Worm (Caenorhabditis elegans) whole organism, late embryonic: Measurements from ENCODE around the gene F38B2.2.

Source experiments
- C38D4.7 ChIP-seq: fragments of 200-800 bp; sonication (Bioruptor generic); optimal IDR thresholded peaks from 2 replicates; lab custom pipeline; 2018; ENCODE audit warnings: mild to moderate bottlenecking, missing genetic modification characterization, moderate library complexity, missing compliant biosample characterization
- F13H6.1 ChIP-seq: sonication (generic microtip); optimal IDR thresholded peaks from 2 replicates; lab custom pipeline; 2016; ENCODE audit warnings: missing genetic modification characterization, missing compliant biosample characterization
- K09A11.1 ChIP-seq: sonication (generic microtip); optimal IDR thresholded peaks from 2 replicates; lab custom pipeline; 2017; ENCODE audit warnings: antibody characterized with exemption, mild to moderate bottlenecking, missing genetic modification characterization, missing compliant biosample characterization; ENCODE audit not compliant: insufficient read depth
- T23F11.4 ChIP-seq: fragments of 200-800 bp; sonication (Bioruptor generic); optimal IDR thresholded peaks from 2 replicates; lab custom pipeline; 2018; ENCODE audit warnings: mild to moderate bottlenecking, missing genetic modification characterization, missing compliant biosample characterization
- Y22D7AL.16 ChIP-seq: sonication (generic microtip); optimal IDR thresholded peaks from 2 replicates; lab custom pipeline; 2016; ENCODE audit warnings: missing genetic modification characterization, missing compliant biosample characterization
- ahr-1 ChIP-seq: sonication (generic microtip); optimal IDR thresholded peaks from 2 replicates; lab custom pipeline; 2016; ENCODE audit warnings: missing genetic modification characterization, missing compliant biosample characterization
- ama-1 ChIP-seq: fragments of 150-350 bp; optimal IDR thresholded peaks from 2 replicates; lab custom pipeline; 2014
- ceh-18 ChIP-seq: sonication (generic microtip); optimal IDR thresholded peaks from 2 replicates; lab custom pipeline; 2016; ENCODE audit warnings: missing genetic modification characterization, missing compliant biosample characterization
- ceh-2 ChIP-seq: sonication (generic microtip); optimal IDR thresholded peaks from 2 replicates; lab custom pipeline; 2016; ENCODE audit warnings: missing genotype, missing genetic modification characterization, missing compliant biosample characterization
- ceh-22 ChIP-seq: sonication (generic microtip); optimal IDR thresholded peaks from 2 replicates; lab custom pipeline; 2017; ENCODE audit warnings: missing biosample characterization, missing genetic modification characterization
- ceh-24 ChIP-seq: sonication (generic microtip); optimal IDR thresholded peaks from 2 replicates; lab custom pipeline; 2016; ENCODE audit warnings: mild to moderate bottlenecking, missing genetic modification characterization, missing compliant biosample characterization
- ceh-34 ChIP-seq: sonication (generic microtip); optimal IDR thresholded peaks from 2 replicates; lab custom pipeline; 2016; ENCODE audit warnings: mild to moderate bottlenecking, missing genetic modification characterization, missing compliant biosample characterization
- ceh-45 ChIP-seq: fragments of 200-800 bp; sonication (Bioruptor generic); IDR thresholded peaks from 2 replicates; pipeline ENCODE4 v1.3.6; 2022; ENCODE audit warnings: missing genetic modification reagents, missing genetic modification characterization, missing compliant biosample characterization
- ceh-48 ChIP-seq: sonication (generic microtip); optimal IDR thresholded peaks from 2 replicates; lab custom pipeline; 2016; ENCODE audit warnings: missing genetic modification characterization, inconsistent platforms, missing compliant biosample characterization
- ceh-6 ChIP-seq: fragments of 200-800 bp; sonication (Bioruptor generic); optimal IDR thresholded peaks from 2 replicates; lab custom pipeline; 2018; ENCODE audit warnings: mild to moderate bottlenecking, missing genetic modification characterization, missing compliant biosample characterization
- ceh-9 ChIP-seq: sonication (generic microtip); optimal IDR thresholded peaks from 2 replicates; lab custom pipeline; 2016; ENCODE audit warnings: mild to moderate bottlenecking, missing genetic modification characterization, inconsistent platforms, missing compliant biosample characterization
- che-1 ChIP-seq: sonication (generic microtip); optimal IDR thresholded peaks from 2 replicates; lab custom pipeline; 2016; ENCODE audit warnings: mild to moderate bottlenecking, missing genetic modification characterization, missing compliant biosample characterization
- dmd-4 ChIP-seq: sonication (generic microtip); optimal IDR thresholded peaks from 2 replicates; lab custom pipeline; 2016; ENCODE audit warnings: borderline replicate concordance, missing genetic modification characterization, missing compliant biosample characterization
- dve-1 ChIP-seq: sonication (generic microtip); optimal IDR thresholded peaks from 2 replicates; lab custom pipeline; 2017; ENCODE audit warnings: antibody characterized with exemption, mild to moderate bottlenecking, missing genetic modification characterization, missing compliant biosample characterization
- elt-2 ChIP-seq: sonication (generic microtip); optimal IDR thresholded peaks from 2 replicates; lab custom pipeline; 2016; ENCODE audit warnings: missing genetic modification reagents, missing genetic modification characterization, missing compliant biosample characterization
- elt-4 ChIP-seq: sonication (generic microtip); optimal IDR thresholded peaks from 2 replicates; lab custom pipeline; 2016; ENCODE audit warnings: missing genetic modification characterization, missing compliant biosample characterization
- ets-4 ChIP-seq: sonication (generic microtip); optimal IDR thresholded peaks from 2 replicates; lab custom pipeline; 2016; ENCODE audit warnings: missing genetic modification characterization, missing compliant biosample characterization
- fax-1 ChIP-seq: sonication (generic microtip); optimal IDR thresholded peaks from 2 replicates; lab custom pipeline; 2016; ENCODE audit warnings: missing genotype, missing genetic modification characterization, missing compliant biosample characterization
- gmeb-2 ChIP-seq: sonication (generic microtip); optimal IDR thresholded peaks from 2 replicates; lab custom pipeline; 2016; ENCODE audit warnings: missing genetic modification characterization, inconsistent platforms, missing compliant biosample characterization
- hlh-13 ChIP-seq: fragments of 200-800 bp; sonication (Bioruptor generic); optimal IDR thresholded peaks from 2 replicates; lab custom pipeline; 2018; ENCODE audit warnings: mild to moderate bottlenecking, missing genetic modification characterization, missing compliant biosample characterization
- hlh-15 ChIP-seq: sonication (generic microtip); optimal IDR thresholded peaks from 2 replicates; lab custom pipeline; 2016; ENCODE audit warnings: missing genetic modification characterization, missing compliant biosample characterization
- hlh-6 ChIP-seq: sonication (generic microtip); optimal IDR thresholded peaks from 2 replicates; lab custom pipeline; 2016; ENCODE audit warnings: missing genotype, missing genetic modification characterization, missing compliant biosample characterization
- hlh-8 ChIP-seq: sonication (generic microtip); optimal IDR thresholded peaks from 2 replicates; lab custom pipeline; 2016; ENCODE audit warnings: missing genotype, missing genetic modification characterization, missing compliant biosample characterization
- lim-6 ChIP-seq: sonication (generic microtip); optimal IDR thresholded peaks from 2 replicates; lab custom pipeline; 2016; ENCODE audit warnings: missing genetic modification characterization, missing compliant biosample characterization
- lin-11 ChIP-seq: fragments of 200-800 bp; sonication (Bioruptor generic); optimal IDR thresholded peaks from 2 replicates; lab custom pipeline; 2018; ENCODE audit warnings: mild to moderate bottlenecking, missing genetic modification characterization, missing compliant biosample characterization
- madf-2 ChIP-seq: sonication (generic microtip); optimal IDR thresholded peaks from 2 replicates; lab custom pipeline; 2017; ENCODE audit warnings: missing genetic modification characterization, missing compliant biosample characterization
- nfya-1 ChIP-seq: sonication (generic microtip); optimal IDR thresholded peaks from 2 replicates; lab custom pipeline; 2017; ENCODE audit warnings: missing genetic modification characterization, mild to moderate bottlenecking, missing compliant biosample characterization, antibody characterized with exemption, moderate library complexity
- nhr-232 ChIP-seq: sonication (generic microtip); optimal IDR thresholded peaks from 2 replicates; lab custom pipeline; 2016; ENCODE audit warnings: missing genetic modification characterization, missing compliant biosample characterization
- npax-4 ChIP-seq: sonication (generic microtip); optimal IDR thresholded peaks from 2 replicates; lab custom pipeline; 2016; ENCODE audit warnings: missing genetic modification characterization, missing compliant biosample characterization
- odd-2 ChIP-seq: sonication (generic microtip); optimal IDR thresholded peaks from 2 replicates; lab custom pipeline; 2017; ENCODE audit warnings: antibody characterized with exemption, mild to moderate bottlenecking, missing genetic modification characterization, missing compliant biosample characterization
- pag-3 ChIP-seq: sonication (generic microtip); optimal IDR thresholded peaks from 2 replicates; lab custom pipeline; 2016; ENCODE audit warnings: missing compliant biosample characterization, missing genetic modification characterization, borderline replicate concordance
- pat-9 ChIP-seq: fragments of 200-800 bp; sonication (Bioruptor generic); optimal IDR thresholded peaks from 2 replicates; lab custom pipeline; 2018; ENCODE audit warnings: mild to moderate bottlenecking, missing genetic modification characterization, moderate library complexity, missing compliant biosample characterization
- pha-4 ChIP-seq: fragments of 150-350 bp; optimal IDR thresholded peaks from 2 replicates; lab custom pipeline; 2018; ENCODE audit warnings: missing biosample characterization, missing genetic modification reagents, missing genetic modification characterization
- pqm-1 ChIP-seq: sonication (generic microtip); optimal IDR thresholded peaks from 2 replicates; lab custom pipeline; 2016; ENCODE audit warnings: missing genetic modification characterization, missing compliant biosample characterization
- ref-2 ChIP-seq: sonication (generic microtip); optimal IDR thresholded peaks from 2 replicates; lab custom pipeline; 2016; ENCODE audit warnings: missing genetic modification characterization, missing compliant biosample characterization
- rnt-1 ChIP-seq: sonication (generic microtip); optimal IDR thresholded peaks from 2 replicates; lab custom pipeline; 2016; ENCODE audit warnings: missing genetic modification characterization, missing compliant biosample characterization
- sdc-2 ChIP-seq: sonication (generic microtip); optimal IDR thresholded peaks from 2 replicates; lab custom pipeline; 2016; ENCODE audit warnings: missing genotype, missing genetic modification characterization, missing compliant biosample characterization
- syd-9 ChIP-seq: sonication (generic microtip); optimal IDR thresholded peaks from 2 replicates; lab custom pipeline; 2016; ENCODE audit warnings: mild to moderate bottlenecking, missing genetic modification characterization, moderate library complexity, missing compliant biosample characterization
- tbx-2 ChIP-seq: sonication (generic microtip); optimal IDR thresholded peaks from 2 replicates; lab custom pipeline; 2016; ENCODE audit warnings: missing genetic modification characterization, missing compliant biosample characterization
- tbx-7 ChIP-seq: sonication (generic microtip); optimal IDR thresholded peaks from 2 replicates; lab custom pipeline; 2016; ENCODE audit warnings: missing genotype, missing genetic modification characterization, missing compliant biosample characterization
- ttx-3 ChIP-seq: sonication (generic microtip); optimal IDR thresholded peaks from 2 replicates; lab custom pipeline; 2016; ENCODE audit warnings: missing genetic modification reagents, missing genetic modification characterization, missing compliant biosample characterization
- unc-42 ChIP-seq: sonication (generic microtip); optimal IDR thresholded peaks from 2 replicates; lab custom pipeline; 2016; ENCODE audit warnings: missing genotype, missing genetic modification characterization, missing compliant biosample characterization
- unc-55 ChIP-seq: sonication (generic microtip); optimal IDR thresholded peaks from 2 replicates; lab custom pipeline; 2017; ENCODE audit warnings: missing biosample characterization, missing genetic modification reagents, missing genetic modification characterization
- unc-86 ChIP-seq: sonication (generic microtip); optimal IDR thresholded peaks from 2 replicates; lab custom pipeline; 2016; ENCODE audit warnings: missing genetic modification characterization, missing compliant biosample characterization
- zip-5 ChIP-seq: sonication (generic microtip); optimal IDR thresholded peaks from 2 replicates; lab custom pipeline; 2016; ENCODE audit warnings: missing genetic modification characterization, missing compliant biosample characterization
- ztf-16 ChIP-seq: sonication (generic microtip); optimal IDR thresholded peaks from 2 replicates; lab custom pipeline; 2017; ENCODE audit warnings: missing genetic modification characterization, missing compliant biosample characterization

Gene F38B2.2

DNA sequence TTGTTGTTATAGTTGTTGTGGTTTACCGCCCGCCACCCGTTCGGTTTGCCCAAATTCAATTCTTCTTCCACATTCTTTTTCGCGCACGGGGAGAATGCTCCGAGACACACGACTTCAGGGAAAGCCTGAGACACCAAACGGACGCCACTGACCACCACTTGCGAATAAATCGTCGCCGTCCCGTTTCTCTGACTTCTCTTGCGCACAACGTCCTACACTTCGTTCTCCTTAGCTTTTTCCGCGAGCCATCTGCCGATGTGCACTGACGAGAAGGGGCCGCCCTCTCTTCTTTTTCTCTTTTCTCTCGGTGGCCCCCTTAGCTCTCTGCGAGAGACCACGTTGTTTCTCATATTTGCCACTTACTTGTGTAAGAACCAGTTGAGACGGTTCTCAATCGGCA, 22.1 kb downstream of the F38B2.2 start, which contains the start of gene C03A3.1 (continued):
- peak; percentile 11 for TF ChIP-seq fax-1
- no peak for TF ChIP-seq elt-2 (tag; lab: Kevin White, UChicago)
- TF ChIP-seq tbx-2: peak; percentile 49
- TF ChIP-seq T23F11.4 (GFP tag; lab: Kevin White, UChicago): no peak
- TF ChIP-seq ceh-18 (tag; lab: Kevin White, UChicago): peak; percentile 1
- no peak for TF ChIP-seq zip-5 (tag; lab: Kevin White, UChicago)
- TF ChIP-seq ceh-24: no peak
- no peak for TF ChIP-seq unc-55 (GFP tag; lab: Kevin White, UChicago)
- no peak for TF ChIP-seq unc-86
- TF ChIP-seq pag-3 (tag; lab: Kevin White, UChicago): no peak
- no peak for TF ChIP-seq elt-4 (tag; lab: Kevin White, UChicago)
- no peak for TF ChIP-seq ztf-16 (tag; lab: Kevin White, UChicago)
- TF ChIP-seq ref-2 (tag; lab: Kevin White, UChicago): peak; percentile 16
- TF ChIP-seq pqm-1 (tag; lab: Kevin White, UChicago): no peak
- TF ChIP-seq unc-42 (tag; lab: Kevin White, UChicago): peak; percentile 51
- peak; percentile 49 for TF ChIP-seq rnt-1
- TF ChIP-seq C38D4.7 (GFP tag; lab: Kevin White, UChicago): no peak
- peak; percentile 69 for TF ChIP-seq sdc-2 (tag; lab: Kevin White, UChicago)
- no peak for TF ChIP-seq pha-4 (tag; lab: Kevin White, UChicago)
- no peak for TF ChIP-seq hlh-13 (GFP tag; lab: Kevin White, UChicago)
- no peak for TF ChIP-seq dmd-4 (tag; lab: Kevin White, UChicago)
- TF ChIP-seq madf-2 (tag; lab: Kevin White, UChicago): no peak
- TF ChIP-seq ceh-48 (tag; lab: Kevin White, UChicago): no peak
- TF ChIP-seq pat-9: no peak
- no peak for TF ChIP-seq nfya-1 (tag; lab: Kevin White, UChicago)
- TF ChIP-seq ceh-34 (tag; lab: Kevin White, UChicago): peak; percentile 77
- no peak for TF ChIP-seq ets-4
- TF ChIP-seq nhr-232 (tag; lab: Kevin White, UChicago): peak; percentile 3

- TF ChIP-seq ceh-22 (tag; lab: Kevin White, UChicago) (no peak), npax-4 (tag; lab: Kevin White, UChicago) (no peak), unc-55 (GFP tag; lab: Kevin White, UChicago) (no peak), elt-2 (tag; lab: Kevin White, UChicago) (peak; percentile 74), madf-2 (tag; lab: Kevin White, UChicago) (peak; percentile 56), ahr-1 (tag; lab: Kevin White, UChicago) (no peak), rnt-1 (peak; percentile 31), ceh-34 (tag; lab: Kevin White, UChicago) (peak; percentile 38), lin-11 (tag; lab: Kevin White, UChicago) (peak; percentile 48), gmeb-2 (tag; lab: Kevin White, UChicago) (peak; percentile 46), T23F11.4 (GFP tag; lab: Kevin White, UChicago) (peak; percentile 44), ceh-45 (no peak), hlh-15 (tag; lab: Kevin White, UChicago) (peak; percentile 55), ttx-3 (peak; percentile 55), hlh-8 (tag; lab: Kevin White, UChicago) (no peak), che-1 (tag; lab: Kevin White, UChicago) (peak; percentile 57), hlh-6 (tag; lab: Kevin White, UChicago) (peak; percentile 31), hlh-13 (GFP tag; lab: Kevin White, UChicago) (peak; percentile 24), Y22D7AL.16 (tag; lab: Kevin White, UChicago) (no peak), dve-1 (no peak), ama-1 (lab: Kevin White, UChicago) (no peak), unc-42 (tag; lab: Kevin White, UChicago) (no peak), ceh-9 (no peak), ref-2 (tag; lab: Kevin White, UChicago) (peak; percentile 75), odd-2 (tag; lab: Kevin White, UChicago) (no peak), sdc-2 (tag; lab: Kevin White, UChicago) (peak; percentile 61), syd-9 (tag; lab: Kevin White, UChicago) (peak; percentile 31), pqm-1 (tag; lab: Kevin White, UChicago) (no peak), K09A11.1 (tag; lab: Kevin White, UChicago) (peak; percentile 33), ceh-6 (GFP tag; lab: Kevin White, UChicago) (peak; percentile 68), tbx-7 (no peak), lim-6 (no peak), ceh-2 (tag; lab: Kevin White, UChicago) (peak; percentile 50), F13H6.1 (tag; lab: Kevin White, UChicago) (peak; percentile 23), unc-86 (peak; percentile 30), nhr-232 (tag; lab: Kevin White, UChicago) (peak; percentile 13)
Observed at ce11 chrX:11252429-11252828, 26.7 kb downstream of the F38B2.2 start.
